Worm (Caenorhabditis elegans) whole organism, late embryonic: ENCODE data around the gene F22F1.3.
A peak's percentile ranks its signal among the peaks of the same experiment; 100 is the strongest.

Experiments used
- C08G9.2 ChIP-seq: sonication (generic microtip); optimal IDR thresholded peaks from 2 replicates; lab custom pipeline; 2016; ENCODE audit warnings: mild to moderate bottlenecking, missing genetic modification characterization, moderate library complexity, missing compliant biosample characterization
- F13H6.1 ChIP-seq: sonication (generic microtip); optimal IDR thresholded peaks from 2 replicates; lab custom pipeline; 2016; ENCODE audit warnings: missing genetic modification characterization, missing compliant biosample characterization
- K02D7.2 ChIP-seq: sonication (generic microtip); optimal IDR thresholded peaks from 2 replicates; lab custom pipeline; 2017; ENCODE audit warnings: mild to moderate bottlenecking, missing genetic modification characterization, missing compliant biosample characterization
- ahr-1 ChIP-seq: sonication (generic microtip); optimal IDR thresholded peaks from 2 replicates; lab custom pipeline; 2016; ENCODE audit warnings: missing genetic modification characterization, missing compliant biosample characterization
- ama-1 ChIP-seq: fragments of 150-350 bp; optimal IDR thresholded peaks from 2 replicates; lab custom pipeline; 2014
- ceh-14 ChIP-seq: sonication (generic microtip); optimal IDR thresholded peaks from 2 replicates; lab custom pipeline; 2016; ENCODE audit warnings: missing genotype, missing genetic modification characterization, missing compliant biosample characterization
- ceh-19 ChIP-seq: fragments of 200-800 bp; sonication (Bioruptor generic); optimal IDR thresholded peaks from 2 replicates; lab custom pipeline; 2018; ENCODE audit warnings: mild to moderate bottlenecking, missing genetic modification characterization, missing compliant biosample characterization
- ceh-30 ChIP-seq: fragments of 150-350 bp; optimal IDR thresholded peaks from 2 replicates; lab custom pipeline; 2014; ENCODE audit warnings: missing biosample characterization, missing genetic modification characterization
- ceh-31 ChIP-seq: sonication (generic microtip); optimal IDR thresholded peaks from 2 replicates; lab custom pipeline; 2016; ENCODE audit warnings: missing genetic modification characterization, missing compliant biosample characterization
- ceh-34 ChIP-seq: sonication (generic microtip); optimal IDR thresholded peaks from 2 replicates; lab custom pipeline; 2016; ENCODE audit warnings: mild to moderate bottlenecking, missing genetic modification characterization, missing compliant biosample characterization
- ceh-45 ChIP-seq: fragments of 200-800 bp; sonication (Bioruptor generic); IDR thresholded peaks from 2 replicates; pipeline ENCODE4 v1.3.6; 2022; ENCODE audit warnings: missing genetic modification reagents, missing genetic modification characterization, missing compliant biosample characterization
- ceh-48 ChIP-seq: sonication (generic microtip); optimal IDR thresholded peaks from 2 replicates; lab custom pipeline; 2016; ENCODE audit warnings: missing genetic modification characterization, inconsistent platforms, missing compliant biosample characterization
- ceh-6 ChIP-seq: fragments of 200-800 bp; sonication (Bioruptor generic); optimal IDR thresholded peaks from 2 replicates; lab custom pipeline; 2018; ENCODE audit warnings: mild to moderate bottlenecking, missing genetic modification characterization, missing compliant biosample characterization
- che-1 ChIP-seq: sonication (generic microtip); optimal IDR thresholded peaks from 2 replicates; lab custom pipeline; 2016; ENCODE audit warnings: mild to moderate bottlenecking, missing genetic modification characterization, missing compliant biosample characterization
- dmd-4 ChIP-seq: sonication (generic microtip); optimal IDR thresholded peaks from 2 replicates; lab custom pipeline; 2016; ENCODE audit warnings: borderline replicate concordance, missing genetic modification characterization, missing compliant biosample characterization
- elt-2 ChIP-seq: sonication (generic microtip); optimal IDR thresholded peaks from 2 replicates; lab custom pipeline; 2016; ENCODE audit warnings: missing genetic modification reagents, missing genetic modification characterization, missing compliant biosample characterization
- elt-4 ChIP-seq: sonication (generic microtip); optimal IDR thresholded peaks from 2 replicates; lab custom pipeline; 2016; ENCODE audit warnings: missing genetic modification characterization, missing compliant biosample characterization
- eyg-1 ChIP-seq: sonication (generic microtip); optimal IDR thresholded peaks from 2 replicates; lab custom pipeline; 2016; ENCODE audit warnings: missing genotype, missing genetic modification characterization, missing compliant biosample characterization
- fax-1 ChIP-seq: sonication (generic microtip); optimal IDR thresholded peaks from 2 replicates; lab custom pipeline; 2016; ENCODE audit warnings: missing genotype, missing genetic modification characterization, missing compliant biosample characterization
- fkh-10 ChIP-seq: fragments of 150-350 bp; optimal IDR thresholded peaks from 2 replicates; lab custom pipeline; 2014; ENCODE audit warnings: missing biosample characterization, missing genetic modification reagents, missing genetic modification characterization
- hlh-13 ChIP-seq: fragments of 200-800 bp; sonication (Bioruptor generic); optimal IDR thresholded peaks from 2 replicates; lab custom pipeline; 2018; ENCODE audit warnings: mild to moderate bottlenecking, missing genetic modification characterization, missing compliant biosample characterization
- hlh-15 ChIP-seq: sonication (generic microtip); optimal IDR thresholded peaks from 2 replicates; lab custom pipeline; 2016; ENCODE audit warnings: missing genetic modification characterization, missing compliant biosample characterization
- hlh-6 ChIP-seq: sonication (generic microtip); optimal IDR thresholded peaks from 2 replicates; lab custom pipeline; 2016; ENCODE audit warnings: missing genotype, missing genetic modification characterization, missing compliant biosample characterization
- hlh-8 ChIP-seq: sonication (generic microtip); optimal IDR thresholded peaks from 2 replicates; lab custom pipeline; 2016; ENCODE audit warnings: missing genotype, missing genetic modification characterization, missing compliant biosample characterization
- lim-6 ChIP-seq: sonication (generic microtip); optimal IDR thresholded peaks from 2 replicates; lab custom pipeline; 2016; ENCODE audit warnings: missing genetic modification characterization, missing compliant biosample characterization
- lin-11 ChIP-seq: fragments of 200-800 bp; sonication (Bioruptor generic); optimal IDR thresholded peaks from 2 replicates; lab custom pipeline; 2018; ENCODE audit warnings: mild to moderate bottlenecking, missing genetic modification characterization, missing compliant biosample characterization
- madf-2 ChIP-seq: sonication (generic microtip); optimal IDR thresholded peaks from 2 replicates; lab custom pipeline; 2017; ENCODE audit warnings: missing genetic modification characterization, missing compliant biosample characterization
- mec-3 ChIP-seq: sonication (generic microtip); optimal IDR thresholded peaks from 2 replicates; lab custom pipeline; 2016; ENCODE audit warnings: borderline replicate concordance, missing genetic modification characterization, missing compliant biosample characterization
- nfya-1 ChIP-seq: sonication (generic microtip); optimal IDR thresholded peaks from 2 replicates; lab custom pipeline; 2017; ENCODE audit warnings: missing genetic modification characterization, mild to moderate bottlenecking, missing compliant biosample characterization, antibody characterized with exemption, moderate library complexity
- nhr-11 ChIP-seq: fragments of 150-350 bp; optimal IDR thresholded peaks from 2 replicates; lab custom pipeline; 2014; ENCODE audit warnings: missing biosample characterization, missing genetic modification characterization
- pat-9 ChIP-seq: fragments of 200-800 bp; sonication (Bioruptor generic); optimal IDR thresholded peaks from 2 replicates; lab custom pipeline; 2018; ENCODE audit warnings: mild to moderate bottlenecking, missing genetic modification characterization, moderate library complexity, missing compliant biosample characterization
- pqm-1 ChIP-seq: sonication (generic microtip); optimal IDR thresholded peaks from 2 replicates; lab custom pipeline; 2016; ENCODE audit warnings: missing genetic modification characterization, missing compliant biosample characterization
- ref-2 ChIP-seq: sonication (generic microtip); optimal IDR thresholded peaks from 2 replicates; lab custom pipeline; 2016; ENCODE audit warnings: missing genetic modification characterization, missing compliant biosample characterization
- sdc-2 ChIP-seq: sonication (generic microtip); optimal IDR thresholded peaks from 2 replicates; lab custom pipeline; 2016; ENCODE audit warnings: missing genotype, missing genetic modification characterization, missing compliant biosample characterization
- sox-4 ChIP-seq: sonication (generic microtip); optimal IDR thresholded peaks from 2 replicates; lab custom pipeline; 2017; ENCODE audit warnings: mild to moderate bottlenecking, missing genetic modification characterization, inconsistent platforms, missing compliant biosample characterization
- syd-9 ChIP-seq: sonication (generic microtip); optimal IDR thresholded peaks from 2 replicates; lab custom pipeline; 2016; ENCODE audit warnings: mild to moderate bottlenecking, missing genetic modification characterization, moderate library complexity, missing compliant biosample characterization
- tbx-2 ChIP-seq: sonication (generic microtip); optimal IDR thresholded peaks from 2 replicates; lab custom pipeline; 2016; ENCODE audit warnings: missing genetic modification characterization, missing compliant biosample characterization
- tbx-7 ChIP-seq: sonication (generic microtip); optimal IDR thresholded peaks from 2 replicates; lab custom pipeline; 2016; ENCODE audit warnings: missing genotype, missing genetic modification characterization, missing compliant biosample characterization
- unc-42 ChIP-seq: sonication (generic microtip); optimal IDR thresholded peaks from 2 replicates; lab custom pipeline; 2016; ENCODE audit warnings: missing genotype, missing genetic modification characterization, missing compliant biosample characterization
- unc-55 ChIP-seq: sonication (generic microtip); optimal IDR thresholded peaks from 2 replicates; lab custom pipeline; 2017; ENCODE audit warnings: missing biosample characterization, missing genetic modification reagents, missing genetic modification characterization
- unc-86 ChIP-seq: sonication (generic microtip); optimal IDR thresholded peaks from 2 replicates; lab custom pipeline; 2016; ENCODE audit warnings: missing genetic modification characterization, missing compliant biosample characterization

The F22F1.3 gene

ce11 chrX:8137779-8138178 is 25.1 kb downstream of the F22F1.3 start, which contains the start of gene C02B8.7:
Gene C02B8.7 (minus strand): TSS chrX:8137879.
- TF ChIP-seq elt-4 (tag; lab: Kevin White, UChicago) = no peak
- no peak for TF ChIP-seq tbx-7 (tag; lab: Kevin White, UChicago)
- no peak for TF ChIP-seq hlh-8 (tag; lab: Kevin White, UChicago)
- no peak for TF ChIP-seq ref-2 (tag; lab: Kevin White, UChicago)
- TF ChIP-seq mec-3 (tag; lab: Kevin White, UChicago) = no peak
- no peak for TF ChIP-seq fkh-10 (GFP tag; lab: Kevin White, UChicago)
- TF ChIP-seq K02D7.2 (tag; lab: Kevin White, UChicago) = no peak

- TF ChIP-seq madf-2 (no peak), che-1 (no peak), sox-4 (tag; lab: Kevin White, UChicago) (no peak), ceh-30 (tag; lab: Kevin White, UChicago) (no peak), unc-86 (tag; lab: Kevin White, UChicago) (no peak), hlh-15 (tag; lab: Kevin White, UChicago) (no peak), nhr-11 (tag; lab: Kevin White, UChicago) (no peak), lim-6 (tag; lab: Kevin White, UChicago) (no peak), hlh-8 (tag; lab: Kevin White, UChicago) (no peak), sdc-2 (no peak), tbx-2 (tag; lab: Kevin White, UChicago) (peak; percentile 54), unc-55 (GFP tag; lab: Kevin White, UChicago) (no peak), F13H6.1 (tag; lab: Kevin White, UChicago) (no peak), ceh-45 (GFP tag; lab: Robert Waterston, UW) (no peak), unc-42 (tag; lab: Kevin White, UChicago) (no peak), ceh-34 (tag; lab: Kevin White, UChicago) (peak; percentile 32), tbx-7 (tag; lab: Kevin White, UChicago) (no peak), nfya-1 (tag; lab: Kevin White, UChicago) (peak; percentile 33), syd-9 (tag; lab: Kevin White, UChicago) (no peak), ceh-19 (GFP tag; lab: Kevin White, UChicago) (no peak), ama-1 (no peak), C08G9.2 (tag; lab: Kevin White, UChicago) (no peak), hlh-13 (no peak), lin-11 (tag; lab: Kevin White, UChicago) (no peak), pat-9 (tag; lab: Kevin White, UChicago) (no peak), dmd-4 (tag; lab: Kevin White, UChicago) (no peak), ceh-48 (tag; lab: Kevin White, UChicago) (peak; percentile 26), ceh-14 (tag; lab: Kevin White, UChicago) (no peak), elt-2 (tag; lab: Kevin White, UChicago) (peak; percentile 69), ahr-1 (tag; lab: Kevin White, UChicago) (no peak), ceh-31 (peak; percentile 10), pqm-1 (tag; lab: Kevin White, UChicago) (no peak), fax-1 (tag; lab: Kevin White, UChicago) (no peak), ceh-6 (GFP tag; lab: Kevin White, UChicago) (no peak), mec-3 (tag; lab: Kevin White, UChicago) (no peak), eyg-1 (no peak), hlh-6 (tag; lab: Kevin White, UChicago) (no peak)
Observed at ce11 chrX:8136276-8136891, 26.5 kb downstream of the F22F1.3 start, which contains the start of gene C02B8.6. Gene C02B8.6 (minus strand): TSS chrX:8136326.
